Fruit fly (Drosophila melanogaster) whole organism, pupa: ENCODE results near the gene wntD.
A peak's percentile ranks its signal among the peaks of the same experiment; 100 is the strongest.

Experiments used
- CG14655 ChIP-seq: fragments of 200-800 bp; sonication (Bioruptor generic); optimal IDR thresholded peaks from 3 replicates; lab custom pipeline; 2017; ENCODE audit warnings: mild to moderate bottlenecking, missing biosample characterization, missing genetic modification reagents, missing genetic modification characterization
- CG8159 ChIP-seq: fragments of 200-800 bp; sonication (Bioruptor generic); optimal IDR thresholded peaks from 3 replicates; lab custom pipeline; 2018; ENCODE audit warnings: missing biosample characterization, mild to moderate bottlenecking, missing genetic modification characterization, moderate library complexity
- D1 ChIP-seq: fragments of 200-800 bp; sonication (Bioruptor generic); optimal IDR thresholded peaks from 2 replicates; lab custom pipeline; 2018; ENCODE audit warnings: missing biosample characterization, mild to moderate bottlenecking, missing genetic modification characterization, moderate library complexity
- Ets98B ChIP-seq: fragments of 200-800 bp; sonication (Bioruptor generic); IDR thresholded peaks from 2 replicates; pipeline ENCODE4 v1.3.6; 2022; ENCODE audit warnings: missing biosample characterization, missing genetic modification characterization
- Pif1A ChIP-seq: fragments of 200-800 bp; sonication (Bioruptor generic); optimal IDR thresholded peaks from 3 replicates; lab custom pipeline; 2016; ENCODE audit warnings: missing biosample characterization, missing genetic modification characterization
- Pif1B ChIP-seq: fragments of 200-800 bp; sonication (Bioruptor generic); optimal IDR thresholded peaks from 3 replicates; lab custom pipeline; 2016; ENCODE audit warnings: missing biosample characterization, missing genetic modification characterization

The wntD gene

dm6 chr3R:13258696-13259567 lies 34.1 kb downstream of the wntD start, which contains the start of gene Ace:
Gene Ace (minus strand): TSS chr3R:13259517.
- TF ChIP-seq Pif1B (GFP tag; lab: Kevin White, UChicago) = peak; percentile 7
- no peak for TF ChIP-seq Ets98B (GFP tag; lab: Robert Waterston, UW)

dm6 chr3R:13257110-13257509 lies 35.9 kb downstream of the wntD start:
- TF ChIP-seq Pif1B (GFP tag; lab: Kevin White, UChicago) = no peak
- TF ChIP-seq CG8159 = no peak
- TF ChIP-seq Pif1A (GFP tag; lab: Kevin White, UChicago) = peak; percentile 26
- TF ChIP-seq D1 = no peak
- TF ChIP-seq CG14655 (GFP tag; lab: Kevin White, UChicago) = peak; percentile 27
